Worm (Caenorhabditis elegans) whole organism, L4 larva: Measurements from ENCODE around the gene nhr-280.

Source experiments
- F44E2.7 ChIP-seq: fragments of 200-800 bp; sonication (Bioruptor generic); IDR thresholded peaks from 2 replicates; pipeline ENCODE4 v2.1.2; 2022; ENCODE audit warnings: missing genetic modification characterization, missing compliant biosample characterization
- T26A8.4 ChIP-seq: fragments of 200-800 bp; sonication (Bioruptor generic); IDR thresholded peaks from 2 replicates; pipeline ENCODE4 v1.3.6; 2022; ENCODE audit warnings: missing genetic modification characterization, missing compliant biosample characterization
- Y105C5A.15 ChIP-seq: fragments of 200-800 bp; sonication (Bioruptor generic); IDR thresholded peaks from 2 replicates; pipeline ENCODE4 v1.3.6; 2022; ENCODE audit warnings: missing genetic modification characterization, missing compliant biosample characterization
- Y48G9A.11 ChIP-seq: fragments of 200-800 bp; sonication (Bioruptor generic); IDR thresholded peaks from 2 replicates; pipeline ENCODE4 v1.3.6; 2022; ENCODE audit warnings: missing genetic modification reagents, missing genetic modification characterization, missing compliant biosample characterization
- Y5F2A.4 ChIP-seq: fragments of 200-800 bp; sonication (Bioruptor generic); optimal IDR thresholded peaks from 2 replicates; lab custom pipeline; 2018; ENCODE audit warnings: mild to moderate bottlenecking, missing genetic modification characterization, missing compliant biosample characterization
- Y75B8A.6 ChIP-seq: fragments of 200-800 bp; sonication (Bioruptor generic); IDR thresholded peaks from 2 replicates; pipeline ENCODE4 v1.3.6; 2022; ENCODE audit warnings: missing genetic modification reagents, missing genetic modification characterization, missing compliant biosample characterization
- ZK546.5 ChIP-seq, 2 experiments: sonication (generic microtip); optimal IDR thresholded peaks; 2 replicates each; lab custom pipeline; 2017; ENCODE audit warnings: missing biosample characterization in 2 of 2, missing genetic modification characterization in 2 of 2
- aha-1 ChIP-seq: fragments of 150-350 bp; peaks from one replicate; lab custom pipeline; 2014; ENCODE audit warnings: missing biosample characterization, missing genetic modification characterization
- ceh-20 ChIP-seq: fragments of 200-800 bp; sonication (Bioruptor generic); IDR thresholded peaks from 2 replicates; pipeline ENCODE4 v1.3.6; 2022; ENCODE audit warnings: missing genetic modification reagents, missing genetic modification characterization, missing compliant biosample characterization
- ceh-28 ChIP-seq: fragments of 150-350 bp; optimal IDR thresholded peaks from 2 replicates; lab custom pipeline; 2014; ENCODE audit warnings: missing biosample characterization, missing genetic modification reagents, missing genetic modification characterization
- ceh-32 ChIP-seq: sonication (generic microtip); optimal IDR thresholded peaks from 2 replicates; lab custom pipeline; 2016; ENCODE audit warnings: mild to moderate bottlenecking, missing genetic modification characterization, missing compliant biosample characterization; ENCODE audit not compliant: poor library complexity
- ceh-82 ChIP-seq: sonication (generic microtip); optimal IDR thresholded peaks from 2 replicates; lab custom pipeline; 2017; ENCODE audit warnings: missing biosample characterization, missing genetic modification characterization
- cey-2 ChIP-seq: sonication (generic microtip); optimal IDR thresholded peaks from 3 replicates; lab custom pipeline; 2017; ENCODE audit warnings: missing genetic modification characterization, mild to moderate bottlenecking, missing compliant biosample characterization, antibody characterized with exemption, borderline replicate concordance; ENCODE audit not compliant: insufficient read depth
- ctbp-1 ChIP-seq: fragments of 200-800 bp; sonication (Bioruptor generic); IDR thresholded peaks from 2 replicates; pipeline ENCODE4 v1.3.6; 2022; ENCODE audit warnings: missing genetic modification reagents, missing genetic modification characterization, missing compliant biosample characterization
- daf-12 ChIP-seq: fragments of 150-350 bp; optimal IDR thresholded peaks from 2 replicates; lab custom pipeline; 2014; ENCODE audit warnings: missing biosample characterization, missing genetic modification reagents, missing genetic modification characterization
- daf-8 ChIP-seq: fragments of 200-800 bp; sonication (Bioruptor generic); IDR thresholded peaks from 2 replicates; pipeline ENCODE4 v1.3.6; 2022; ENCODE audit warnings: missing genetic modification characterization, missing compliant biosample characterization
- dmd-9 ChIP-seq: fragments of 200-800 bp; sonication (Bioruptor generic); IDR thresholded peaks from 2 replicates; pipeline ENCODE4 v1.3.6; 2022; ENCODE audit warnings: missing genetic modification reagents, missing genetic modification characterization, missing compliant biosample characterization
- dpl-1 ChIP-seq: fragments of 150-350 bp; optimal IDR thresholded peaks from 2 replicates; lab custom pipeline; 2014; ENCODE audit warnings: missing biosample characterization, missing genetic modification reagents, missing genetic modification characterization
- egl-27 ChIP-seq: sonication (generic microtip); optimal IDR thresholded peaks from 3 replicates; lab custom pipeline; 2017; ENCODE audit warnings: missing biosample characterization, missing genetic modification reagents, missing genetic modification characterization
- hif-1 ChIP-seq, 2 experiments: sonication (generic microtip); optimal IDR thresholded peaks; 2 replicates each; lab custom pipeline; 2016 to 2017; ENCODE audit warnings: missing compliant biosample characterization in 2 of 2, missing genetic modification characterization in 2 of 2, missing genetic modification reagents in 2 of 2, missing genotype in 2 of 2, mild to moderate bottlenecking in 1 of 2
- hlh-11 ChIP-seq: fragments of 200-800 bp; sonication (Bioruptor generic); optimal IDR thresholded peaks from 2 replicates; lab custom pipeline; 2018; ENCODE audit warnings: mild to moderate bottlenecking, missing genetic modification characterization, missing compliant biosample characterization
- lin-13 ChIP-seq: fragments of 150-350 bp; optimal IDR thresholded peaks from 2 replicates; lab custom pipeline; 2014; ENCODE audit warnings: missing biosample characterization, missing genetic modification reagents, missing genetic modification characterization
- lin-15B ChIP-seq: fragments of 150-350 bp; sonication (generic microtip); optimal IDR thresholded peaks from 3 replicates; lab custom pipeline; 2014; ENCODE audit warnings: missing biosample characterization, missing genetic modification characterization
- lin-29 ChIP-seq: fragments of 200-800 bp; sonication (Bioruptor generic); IDR thresholded peaks from 2 replicates; pipeline ENCODE4 v1.3.6; 2022; ENCODE audit warnings: missing genetic modification reagents, missing genetic modification characterization, missing compliant biosample characterization
- lin-39 ChIP-seq: fragments of 150-350 bp; optimal IDR thresholded peaks from 2 replicates; lab custom pipeline; 2014; ENCODE audit warnings: missing biosample characterization, missing genetic modification reagents, missing genetic modification characterization
- lir-3 ChIP-seq: sonication (generic microtip); optimal IDR thresholded peaks from 2 replicates; lab custom pipeline; 2016; ENCODE audit warnings: mild to moderate bottlenecking, missing genetic modification characterization, missing compliant biosample characterization
- mdt-29 ChIP-seq: fragments of 200-800 bp; sonication (Bioruptor generic); IDR thresholded peaks from 2 replicates; pipeline ENCODE4 v1.3.6; 2022; ENCODE audit warnings: missing genetic modification reagents, missing genetic modification characterization, missing compliant biosample characterization
- mxl-2 ChIP-seq: fragments of 200-800 bp; sonication (Bioruptor generic); conservative IDR thresholded peaks from 2 replicates; pipeline ENCODE4 v1.3.6; 2022; ENCODE audit warnings: missing genetic modification reagents, missing genetic modification characterization, missing compliant biosample characterization
- mxl-3 ChIP-seq: fragments of 200-800 bp; sonication (Bioruptor generic); optimal IDR thresholded peaks from 2 replicates; lab custom pipeline; 2018; ENCODE audit warnings: mild to moderate bottlenecking, missing genetic modification characterization, missing compliant biosample characterization
- nhr-25 ChIP-seq: sonication (generic microtip); optimal IDR thresholded peaks from 2 replicates; lab custom pipeline; 2017; ENCODE audit warnings: missing genetic modification characterization, mild to moderate bottlenecking, missing compliant biosample characterization, antibody characterized with exemption, moderate library complexity, borderline replicate concordance; ENCODE audit not compliant: insufficient read depth
- nhr-28 ChIP-seq: fragments of 150-350 bp; optimal IDR thresholded peaks from 2 replicates; lab custom pipeline; 2014; ENCODE audit warnings: missing biosample characterization, missing genetic modification characterization
- nhr-42 ChIP-seq: fragments of 200-800 bp; sonication (Bioruptor generic); IDR thresholded peaks from 2 replicates; pipeline ENCODE4 v1.3.6; 2022; ENCODE audit warnings: missing genetic modification characterization, missing compliant biosample characterization
- nhr-6 ChIP-seq: fragments of 150-350 bp; optimal IDR thresholded peaks from 2 replicates; lab custom pipeline; 2014; ENCODE audit warnings: missing biosample characterization, missing genetic modification characterization
- skn-1 ChIP-seq: fragments of 150-350 bp; optimal IDR thresholded peaks from 2 replicates; lab custom pipeline; 2014; ENCODE audit warnings: missing biosample characterization, missing genetic modification characterization
- snpc-1.2 ChIP-seq: fragments of 200-800 bp; sonication (Bioruptor generic); IDR thresholded peaks from 2 replicates; pipeline ENCODE4 v1.3.6; 2022; ENCODE audit warnings: missing genetic modification reagents, missing genetic modification characterization, missing compliant biosample characterization
- spr-3 ChIP-seq: fragments of 200-800 bp; sonication (Bioruptor generic); optimal IDR thresholded peaks from 2 replicates; lab custom pipeline; 2018; ENCODE audit warnings: mild to moderate bottlenecking, missing genetic modification characterization, missing compliant biosample characterization
- unc-130 ChIP-seq: sonication (generic microtip); optimal IDR thresholded peaks from 2 replicates; lab custom pipeline; 2016; ENCODE audit warnings: missing genetic modification reagents, missing genetic modification characterization, missing compliant biosample characterization
- unc-39 ChIP-seq: sonication (generic microtip); optimal IDR thresholded peaks from 2 replicates; lab custom pipeline; 2017; ENCODE audit warnings: missing biosample characterization, missing genetic modification characterization
- vab-7 ChIP-seq: fragments of 200-800 bp; sonication (Bioruptor generic); IDR thresholded peaks from 2 replicates; pipeline ENCODE4 v1.3.6; 2022; ENCODE audit warnings: missing genetic modification reagents, missing genetic modification characterization, missing compliant biosample characterization
- zip-2 ChIP-seq: fragments of 150-350 bp; optimal IDR thresholded peaks from 2 replicates; lab custom pipeline; 2014; ENCODE audit warnings: missing biosample characterization, missing genetic modification characterization

Gene nhr-280

DNA sequence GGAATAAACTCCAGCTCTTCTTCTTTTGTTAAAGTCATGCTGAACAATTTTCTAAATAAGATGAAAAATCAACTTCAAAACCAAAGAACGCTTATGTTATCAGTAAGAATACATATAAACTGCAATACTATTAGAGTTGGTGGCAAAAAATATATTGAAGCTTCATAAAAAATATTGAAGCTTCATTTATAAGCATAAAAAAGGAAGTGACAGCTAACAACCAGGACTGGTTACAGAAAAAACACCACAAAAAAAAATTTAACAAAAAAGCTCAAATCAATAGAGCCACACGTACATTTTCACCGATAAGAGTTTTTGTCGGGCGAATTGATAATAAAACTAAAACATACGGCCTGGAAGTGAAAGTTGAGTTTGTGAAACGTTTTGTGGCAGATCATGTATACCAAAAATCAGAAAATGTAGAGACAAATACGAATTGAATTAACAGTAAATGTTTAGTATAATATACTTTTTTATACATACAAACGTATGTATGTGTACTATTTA lies 17.1 kb upstream of the nhr-280 start, which contains the start of gene sqst-5 (continued):
- TF ChIP-seq T26A8.4 (GFP tag; lab: Robert Waterston, UW) (no peak), ceh-20 (GFP tag; lab: Robert Waterston, UW) (no peak), nhr-28 (tag; lab: Kevin White, UChicago) (peak; percentile 66), mxl-3 (GFP tag; lab: Kevin White, UChicago) (no peak)
- TF ChIP-seq, all 104 proteins: peak for 7

DNA sequence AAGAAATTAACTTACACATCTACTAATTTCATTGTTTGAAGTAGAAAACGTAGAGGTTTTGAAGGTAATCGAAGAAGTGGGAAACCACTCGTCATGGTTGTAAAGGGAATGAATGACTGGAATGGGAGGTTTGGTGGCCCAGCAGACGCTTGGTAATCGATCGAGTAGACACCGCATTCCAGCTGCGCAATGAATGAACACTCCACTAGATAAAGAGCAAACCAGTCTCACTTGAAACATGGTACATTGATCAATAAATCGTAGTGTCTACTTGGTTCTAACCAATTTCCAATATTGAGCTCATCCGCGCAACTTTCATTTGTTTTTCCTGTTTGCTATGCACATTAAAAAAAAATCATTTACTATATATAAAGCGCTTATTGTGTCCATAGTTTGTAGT lies 15.8 kb upstream of the nhr-280 start, which contains the start of gene fbxb-84:
Gene fbxb-84, minus strand, starts transcription at position 101 of the 400 bp plus-strand sequence.
- no peak for TF ChIP-seq dpl-1 (GFP tag; lab: Kevin White, UChicago)
- TF ChIP-seq unc-39 (tag; lab: Kevin White, UChicago) = no peak
- TF ChIP-seq hlh-11 (tag; lab: Kevin White, UChicago) = no peak
- TF ChIP-seq mdt-29 (GFP tag; lab: Robert Waterston, UW) = no peak
- no peak for TF ChIP-seq lir-3 (tag; lab: Kevin White, UChicago)
- no peak for TF ChIP-seq daf-8 (GFP tag; lab: Robert Waterston, UW)
- TF ChIP-seq unc-130 (GFP tag; lab: Kevin White, UChicago) = no peak
- TF ChIP-seq nhr-42 (GFP tag; lab: Robert Waterston, UW) = no peak
- TF ChIP-seq spr-3 (GFP tag; lab: Kevin White, UChicago) = no peak
- TF ChIP-seq aha-1 = no peak
- TF ChIP-seq lin-39 = no peak
- no peak for TF ChIP-seq vab-7 (GFP tag; lab: Robert Waterston, UW)
- no peak for TF ChIP-seq ZK546.5 (tag; optimal IDR thresholded peaks at IDR 0.05; lab: Kevin White, UChicago)

DNA sequence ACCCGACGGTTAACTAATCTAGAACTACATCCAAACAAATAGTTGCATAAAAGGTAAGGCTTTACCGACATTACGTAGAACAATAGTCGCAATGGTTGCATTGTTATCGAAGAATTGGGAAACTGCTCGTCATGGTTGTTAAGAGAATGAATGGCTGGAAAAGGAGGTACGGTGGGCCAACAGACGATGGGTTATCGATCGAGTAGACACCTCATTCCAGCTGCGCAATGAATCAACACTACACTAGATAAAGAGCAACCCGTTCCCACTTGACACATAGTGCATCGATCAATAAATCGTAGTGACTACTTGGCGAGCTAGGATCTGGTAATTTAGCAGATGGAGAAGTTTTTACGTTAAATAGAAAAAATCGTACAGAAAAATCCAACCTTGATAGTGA lies 14.5 kb upstream of the nhr-280 start, which contains the start of the genes T17A3.12 and fbxb-83:
Gene T17A3.12, minus strand, starts transcription at position 101 of the 400 bp plus-strand sequence.
Gene fbxb-83, minus strand, starts transcription at position 134 of the 400 bp plus-strand sequence.
- no peak for TF ChIP-seq dpl-1 (GFP tag; lab: Kevin White, UChicago)
- no peak for TF ChIP-seq ceh-20 (GFP tag; lab: Robert Waterston, UW)
- no peak for TF ChIP-seq vab-7 (GFP tag; lab: Robert Waterston, UW)
- TF ChIP-seq ceh-32 = no peak
- TF ChIP-seq skn-1 = no peak
- no peak for TF ChIP-seq ctbp-1 (GFP tag; lab: Robert Waterston, UW)
- no peak for TF ChIP-seq Y75B8A.6 (GFP tag; lab: Robert Waterston, UW)
- no peak for TF ChIP-seq Y48G9A.11
- no peak for TF ChIP-seq mdt-29 (GFP tag; lab: Robert Waterston, UW)
- no peak for TF ChIP-seq dmd-9
- TF ChIP-seq Y5F2A.4 = no peak
- no peak for TF ChIP-seq cey-2 (tag; lab: Kevin White, UChicago)
- no peak for TF ChIP-seq lin-39
- no peak for TF ChIP-seq ceh-82 (tag; lab: Kevin White, UChicago)
- TF ChIP-seq nhr-6 (tag; lab: Kevin White, UChicago) = no peak
- TF ChIP-seq egl-27 (tag; lab: Kevin White, UChicago) = no peak
- TF ChIP-seq zip-2 (tag; lab: Kevin White, UChicago) = no peak

DNA sequence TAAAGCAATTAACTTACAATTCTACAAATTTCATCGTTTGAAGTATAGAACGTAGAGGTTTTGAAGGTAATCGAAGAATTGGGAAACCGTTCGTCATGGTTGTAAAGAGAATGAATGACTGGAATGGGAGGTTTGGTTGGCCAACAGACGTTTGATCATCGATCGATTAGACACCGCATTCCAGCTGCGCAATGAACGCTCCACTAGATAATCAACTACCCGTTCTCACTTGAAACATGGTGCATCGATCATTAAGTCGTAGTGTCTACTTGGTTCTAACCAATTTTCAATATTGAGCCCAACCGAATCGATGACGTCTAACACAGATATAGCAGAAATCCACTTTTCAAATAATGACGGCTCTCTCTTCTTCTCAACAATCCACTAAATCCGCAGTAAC lies 12.6 kb upstream of the nhr-280 start, which contains the start of gene fbxb-82:
Gene fbxb-82, minus strand, starts transcription at position 101 of the 400 bp plus-strand sequence.
- TF ChIP-seq T26A8.4 (GFP tag; lab: Robert Waterston, UW) (no peak), lin-13 (GFP tag; lab: Kevin White, UChicago) (no peak), daf-12 (no peak), Y105C5A.15 (GFP tag; lab: Robert Waterston, UW) (no peak), hif-1 (tag; optimal IDR thresholded peaks at IDR 0.05; lab: Kevin White, UChicago) (no peak), unc-39 (tag; lab: Kevin White, UChicago) (no peak), ceh-28 (tag; lab: Kevin White, UChicago) (no peak), lin-15B (tag; lab: Kevin White, UChicago) (no peak), snpc-1.2 (GFP tag; lab: Robert Waterston, UW) (no peak), lin-29 (no peak), zip-2 (tag; lab: Kevin White, UChicago) (no peak), mxl-2 (GFP tag; lab: Robert Waterston, UW) (no peak), mdt-29 (GFP tag; lab: Robert Waterston, UW) (no peak), nhr-25 (tag; lab: Kevin White, UChicago) (no peak), F44E2.7 (GFP tag; lab: Robert Waterston, UW) (no peak)
